Fruit fly (Drosophila melanogaster): ENCODE results near the gene CG15059.

Gene CG15059

DNA sequence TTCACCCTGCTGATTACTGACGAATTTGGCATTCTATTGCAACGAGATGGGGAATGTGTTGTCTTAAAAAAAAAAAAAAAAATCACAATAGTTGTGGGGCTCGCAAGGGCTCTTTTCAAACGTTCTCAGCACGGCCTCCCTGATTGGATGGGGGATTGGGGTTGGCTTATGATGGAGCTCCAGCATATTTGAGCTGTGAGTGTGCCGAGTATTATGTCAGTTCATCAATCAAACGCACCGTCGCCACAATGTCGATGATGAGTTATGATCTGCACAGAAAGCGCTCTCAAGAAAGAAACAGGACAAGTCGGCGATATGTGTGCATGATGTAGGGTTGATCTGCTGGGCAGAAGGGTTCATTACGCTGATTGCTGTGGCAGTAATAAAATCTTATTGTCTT, at the start of gene CG15059:
TSS of gene CG15059 (minus strand) at position 101 of the 400 bp plus-strand sequence.
- TF ChIP-seq GATAd (GFP tag; optimal IDR thresholded peaks at IDR 0.05) (no peak), sage (GFP tag; optimal IDR thresholded peaks at IDR 0.05) (no peak), br (GFP tag; optimal IDR thresholded peaks at IDR 0.05) (no peak), fru (GFP tag; optimal IDR thresholded peaks at IDR 0.05) (no peak), OdsH (GFP tag; optimal IDR thresholded peaks at IDR 0.05) (no peak), Dif (GFP tag; optimal IDR thresholded peaks at IDR 0.05; ENCODE audit: partially characterized antibody) (no peak), rgr (GFP tag; optimal IDR thresholded peaks at IDR 0.05) (no peak), woc (GFP tag; optimal IDR thresholded peaks at IDR 0.05) (no peak), psq (GFP tag; optimal IDR thresholded peaks at IDR 0.05) (no peak)

DNA sequence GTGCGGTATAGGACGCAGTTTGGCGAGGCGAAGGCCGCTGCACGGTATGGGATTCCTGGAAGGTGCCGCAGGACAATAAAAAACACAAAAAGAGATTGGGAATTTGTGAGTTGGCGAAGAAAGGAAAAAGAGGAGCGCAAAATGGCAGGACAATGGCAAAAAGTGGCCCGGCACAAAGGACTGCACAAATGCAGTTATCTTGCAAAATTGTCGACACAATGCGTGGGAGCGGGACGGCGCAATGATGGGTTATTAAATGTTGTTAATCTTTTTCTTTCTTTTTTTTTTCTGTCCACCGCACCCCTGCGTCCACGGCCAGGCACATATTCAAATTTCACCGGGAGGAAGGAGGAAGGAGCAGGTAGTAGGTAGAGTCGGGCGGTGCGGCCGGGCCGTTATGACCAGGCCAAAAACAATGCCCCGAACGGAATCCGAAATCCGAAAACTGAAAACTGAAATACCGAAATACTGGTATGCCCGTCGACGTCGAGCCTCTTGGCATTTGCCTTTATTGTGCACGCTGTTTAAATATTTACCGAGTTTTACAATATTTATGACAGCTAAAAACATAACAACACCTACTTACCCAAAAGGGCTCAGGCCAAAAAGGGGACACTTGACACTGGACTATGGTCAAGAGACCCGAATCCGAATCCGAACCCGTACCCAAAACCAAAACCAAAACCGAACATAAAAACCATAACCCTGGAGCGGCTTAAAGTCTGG, 44.4 kb upstream of the CG15059 start:
- no peak for TF ChIP-seq dsf (GFP tag; optimal IDR thresholded peaks at IDR 0.05; ENCODE audit: borderline replicate concordance)
- TF ChIP-seq psq (GFP tag; optimal IDR thresholded peaks at IDR 0.05) = no peak
- TF ChIP-seq foxo (GFP tag; optimal IDR thresholded peaks at IDR 0.05) = no peak
- TF ChIP-seq Hr83 (GFP tag; optimal IDR thresholded peaks at IDR 0.05; ENCODE audit: poor library complexity, severe bottlenecking) = no peak
- no peak for TF ChIP-seq woc (GFP tag; optimal IDR thresholded peaks at IDR 0.05)
- TF ChIP-seq N (GFP tag; optimal IDR thresholded peaks at IDR 0.05) = no peak
- no peak for TF ChIP-seq lola (GFP tag; optimal IDR thresholded peaks at IDR 0.05)
- TF ChIP-seq OdsH (GFP tag; optimal IDR thresholded peaks at IDR 0.05) = no peak
- no peak for TF ChIP-seq dmrt93B (GFP tag; optimal IDR thresholded peaks at IDR 0.05)

DNA sequence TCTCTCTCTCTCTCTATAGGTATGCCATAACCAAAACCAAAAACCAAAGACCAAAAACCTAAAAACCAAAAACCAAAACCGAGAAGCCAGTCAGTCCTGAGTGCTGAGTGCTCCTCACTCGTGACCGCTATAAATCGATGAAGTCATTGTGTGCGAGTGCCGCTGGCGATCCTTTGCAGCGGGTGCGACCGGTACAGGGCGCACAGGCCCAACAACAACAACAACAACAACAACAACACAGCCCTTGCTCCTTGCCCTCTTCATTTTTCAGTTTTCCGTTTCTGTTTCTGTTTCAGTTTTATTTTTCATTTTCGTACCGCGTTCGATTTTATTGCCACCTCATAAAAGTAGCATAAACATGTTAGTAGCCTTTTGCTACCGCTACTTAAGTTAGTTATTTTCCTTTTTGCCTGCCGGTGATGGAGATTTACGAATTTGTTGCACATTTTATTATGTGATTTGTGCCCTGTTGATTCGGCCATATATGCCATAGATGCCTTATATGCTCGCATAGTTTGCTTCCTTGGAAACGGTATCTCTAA, 41.5 kb upstream of the CG15059 start:
- no peak for TF ChIP-seq CG9705 (GFP tag; optimal IDR thresholded peaks at IDR 0.05)
- TF ChIP-seq Jra (GFP tag; optimal IDR thresholded peaks at IDR 0.05) = no peak
- TF ChIP-seq h (GFP tag; optimal IDR thresholded peaks at IDR 0.05) = no peak
- TF ChIP-seq Hr83 (GFP tag; optimal IDR thresholded peaks at IDR 0.05; ENCODE audit: poor library complexity, severe bottlenecking) = no peak
- TF ChIP-seq Myc (optimal IDR thresholded peaks at IDR 0.05) = no peak
- no peak for TF ChIP-seq Abd-B (GFP tag; optimal IDR thresholded peaks at IDR 0.05)
- TF ChIP-seq Dfd (GFP tag; optimal IDR thresholded peaks at IDR 0.05) = no peak
- TF ChIP-seq psq (GFP tag; optimal IDR thresholded peaks at IDR 0.05) = no peak
- no peak for TF ChIP-seq Mio (GFP tag; optimal IDR thresholded peaks at IDR 0.05)
- no peak for TF ChIP-seq N (GFP tag; optimal IDR thresholded peaks at IDR 0.05)
- no peak for TF ChIP-seq HLH106 (tag; optimal IDR thresholded peaks at IDR 0.05)
- TF ChIP-seq fru (GFP tag; optimal IDR thresholded peaks at IDR 0.05) = no peak
- no peak for TF ChIP-seq Sp1 (GFP tag; optimal IDR thresholded peaks at IDR 0.05)
- TF ChIP-seq Vsx2 (GFP tag; optimal IDR thresholded peaks at IDR 0.05; ENCODE audit: partially characterized antibody) = no peak
- TF ChIP-seq pan (optimal IDR thresholded peaks at IDR 0.05) = no peak
- TF ChIP-seq brk (GFP tag; optimal IDR thresholded peaks at IDR 0.05) = no peak

DNA sequence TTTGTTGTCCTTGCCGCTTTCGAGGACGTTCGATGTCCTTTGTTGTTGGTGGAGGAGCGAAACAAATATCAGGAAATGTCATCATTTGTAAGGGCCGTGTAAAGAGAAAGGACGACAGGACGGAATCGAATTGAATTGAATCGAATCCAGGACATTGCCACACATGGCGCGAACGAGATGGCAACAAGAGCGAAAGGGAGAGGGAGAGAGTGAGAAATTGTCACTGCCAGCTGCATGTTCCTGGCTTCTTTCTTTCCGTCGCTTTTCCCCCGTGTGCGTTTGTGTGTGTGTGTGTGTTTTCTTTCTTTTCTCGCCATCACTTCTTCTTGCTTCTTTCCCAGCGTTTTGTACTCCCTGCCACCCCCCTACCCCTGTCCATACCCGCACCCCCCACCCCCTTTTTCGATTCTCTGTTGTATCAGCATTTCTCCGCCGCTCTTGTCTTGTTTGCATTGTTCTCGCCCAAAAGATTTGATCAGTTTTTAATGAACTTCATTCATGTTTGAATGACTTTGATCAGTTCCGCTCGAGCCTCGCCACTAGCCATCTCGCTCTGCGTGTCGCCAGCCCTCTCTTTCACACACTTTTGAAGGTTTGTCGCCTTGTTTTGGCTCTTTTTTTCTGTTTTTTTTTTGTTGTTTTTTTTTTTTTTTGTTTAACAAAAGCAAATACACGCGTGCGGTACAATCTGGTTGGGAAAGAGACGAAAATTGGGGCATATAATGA, 38.8 kb upstream of the CG15059 start:
- TF ChIP-seq rgr (GFP tag; optimal IDR thresholded peaks at IDR 0.05) (no peak), Hr83 (GFP tag; optimal IDR thresholded peaks at IDR 0.05; ENCODE audit: poor library complexity, severe bottlenecking) (no peak), GATAd (GFP tag; optimal IDR thresholded peaks at IDR 0.05) (no peak), fru (GFP tag; optimal IDR thresholded peaks at IDR 0.05) (no peak), Mio (GFP tag; optimal IDR thresholded peaks at IDR 0.05) (no peak)

DNA sequence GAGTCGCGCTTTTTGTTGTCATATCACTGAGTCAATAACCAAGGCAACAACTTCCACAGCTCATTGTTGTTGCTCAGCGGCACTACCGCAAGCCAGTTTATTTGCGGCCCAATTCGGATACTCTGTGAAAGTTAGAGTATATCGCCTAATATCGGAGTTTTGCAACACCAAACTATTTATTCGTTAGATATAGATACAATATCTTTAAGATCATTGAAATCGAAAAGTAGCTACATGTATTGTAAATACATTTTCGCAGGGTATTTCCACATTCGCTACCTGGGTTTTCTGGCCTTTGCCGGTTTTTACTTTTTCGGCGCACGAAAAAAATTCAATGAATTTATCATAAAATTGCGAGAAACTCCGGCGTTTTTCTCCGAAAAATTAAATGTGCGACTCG, 34.7 kb upstream of the CG15059 start:
- TF ChIP-seq GATAd (GFP tag; optimal IDR thresholded peaks at IDR 0.05) = no peak
- TF ChIP-seq dsf (GFP tag; optimal IDR thresholded peaks at IDR 0.05; ENCODE audit: borderline replicate concordance) = peak; percentile 41
- TF ChIP-seq foxo (GFP tag; optimal IDR thresholded peaks at IDR 0.05) = peak in 1 of 2 experiments; percentile 87
- no peak for TF ChIP-seq usp (GFP tag; optimal IDR thresholded peaks at IDR 0.05)
- no peak for TF ChIP-seq Rel (GFP tag; optimal IDR thresholded peaks at IDR 0.05)
- peak; percentile 72 for TF ChIP-seq Rel (tag; optimal IDR thresholded peaks at IDR 0.05)
- TF ChIP-seq woc (GFP tag; optimal IDR thresholded peaks at IDR 0.05) = peak; percentile 83
- no peak for TF ChIP-seq CrebA (GFP tag; optimal IDR thresholded peaks at IDR 0.05; ENCODE audit: borderline replicate concordance)
- TF ChIP-seq Jra (GFP tag; optimal IDR thresholded peaks at IDR 0.05) = peak; percentile 52
- peak; percentile 72 for TF ChIP-seq CG32264 (GFP tag; optimal IDR thresholded peaks at IDR 0.05)
- TF ChIP-seq brk (GFP tag; optimal IDR thresholded peaks at IDR 0.05) = peak; percentile 58
- TF ChIP-seq Abd-B (GFP tag; optimal IDR thresholded peaks at IDR 0.05) = no peak
- TF ChIP-seq Dfd (GFP tag; optimal IDR thresholded peaks at IDR 0.05) = no peak
- peak; percentile 83 for TF ChIP-seq dmrt93B (GFP tag; optimal IDR thresholded peaks at IDR 0.05)
- peak; percentile 82 for TF ChIP-seq CG9705 (GFP tag; optimal IDR thresholded peaks at IDR 0.05)
- no peak for TF ChIP-seq pan (optimal IDR thresholded peaks at IDR 0.05)
- peak; percentile 87 for TF ChIP-seq br (GFP tag; optimal IDR thresholded peaks at IDR 0.05)
- peak; percentile 32 for TF ChIP-seq Mio (GFP tag; optimal IDR thresholded peaks at IDR 0.05)
- TF ChIP-seq lola (GFP tag; optimal IDR thresholded peaks at IDR 0.05) = no peak
- TF ChIP-seq fru (GFP tag; optimal IDR thresholded peaks at IDR 0.05) = peak; percentile 87
- TF ChIP-seq sage (GFP tag; optimal IDR thresholded peaks at IDR 0.05) = peak; percentile 81
- no peak for TF ChIP-seq Myc (optimal IDR thresholded peaks at IDR 0.05)
- TF ChIP-seq Hnf4 (GFP tag; optimal IDR thresholded peaks at IDR 0.05) = peak; percentile 82
- no peak for TF ChIP-seq Dif (GFP tag; optimal IDR thresholded peaks at IDR 0.05; ENCODE audit: partially characterized antibody)
- TF ChIP-seq Sp1 (GFP tag; optimal IDR thresholded peaks at IDR 0.05) = peak; percentile 88
- TF ChIP-seq sv (GFP tag; optimal IDR thresholded peaks at IDR 0.05) = peak; percentile 52
- peak; percentile 15 for TF ChIP-seq Hr83 (GFP tag; optimal IDR thresholded peaks at IDR 0.05; ENCODE audit: poor library complexity, severe bottlenecking)
- no peak for TF ChIP-seq Hr78 (GFP tag; optimal IDR thresholded peaks at IDR 0.05)
- TF ChIP-seq tai (GFP tag; optimal IDR thresholded peaks at IDR 0.05) = peak; percentile 59

Data from whole organism, wandering third instar larva.